Worm (Caenorhabditis elegans): ENCODE results near the gene R10D12.10.

Gene R10D12.10

DNA sequence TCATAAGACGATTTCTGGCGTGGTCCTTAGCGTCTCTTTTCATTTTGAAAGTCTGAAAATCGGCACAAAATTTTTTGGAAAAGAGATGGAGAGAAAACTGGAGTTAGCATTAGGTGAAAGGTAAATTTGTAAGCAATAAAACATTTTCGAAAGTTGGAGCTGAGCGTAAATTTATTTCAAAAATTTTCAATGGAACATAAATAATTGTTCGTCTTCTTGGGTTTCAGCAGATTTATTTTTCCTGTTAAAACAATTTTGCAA lies 49.3 kb downstream of the R10D12.10 start, which contains the start of gene C06B3.6:
TSS of gene C06B3.6 (minus strand) at position 52 of the 261 bp plus-strand sequence.
- TF ChIP-seq med-1 (GFP tag; optimal IDR thresholded peaks at IDR 0.05; ENCODE audit: insufficient read depth) (no peak), cog-1 (tag; optimal IDR thresholded peaks at IDR 0.05) (no peak), tab-1 (GFP tag; IDR thresholded peaks at IDR 0.05) (no peak), ref-1 (GFP tag; conservative IDR thresholded peaks at IDR 0.05) (no peak), flt-1 (GFP tag; IDR thresholded peaks at IDR 0.05) (no peak), ztf-29 (GFP tag; IDR thresholded peaks at IDR 0.05) (no peak), T22C8.4 (GFP tag; IDR thresholded peaks at IDR 0.05) (no peak), ztf-23 (GFP tag; IDR thresholded peaks at IDR 0.05) (no peak)

- no peak for TF ChIP-seq ztf-23 (GFP tag; IDR thresholded peaks at IDR 0.05)
- TF ChIP-seq klf-2 (GFP tag; conservative IDR thresholded peaks at IDR 0.05), result no peak
- no peak for TF ChIP-seq ref-1 (GFP tag; conservative IDR thresholded peaks at IDR 0.05)
- no peak for TF ChIP-seq tab-1 (GFP tag; IDR thresholded peaks at IDR 0.05)
Observed at ce11 chrV:13908120-13908915, 49.8 kb downstream of the R10D12.10 start.

ce11 chrV:13907557-13908104 lies 50.5 kb downstream of the R10D12.10 start:
- no peak for TF ChIP-seq klf-2 (GFP tag; conservative IDR thresholded peaks at IDR 0.05)
- no peak for TF ChIP-seq T22C8.4 (GFP tag; IDR thresholded peaks at IDR 0.05)
- TF ChIP-seq tab-1 (GFP tag; IDR thresholded peaks at IDR 0.05), result no peak
- no peak for TF ChIP-seq ztf-29 (GFP tag; IDR thresholded peaks at IDR 0.05)
- no peak for TF ChIP-seq ref-1 (GFP tag; conservative IDR thresholded peaks at IDR 0.05)
- TF ChIP-seq ztf-23 (GFP tag; IDR thresholded peaks at IDR 0.05), result no peak
- TF ChIP-seq med-1 (GFP tag; optimal IDR thresholded peaks at IDR 0.05; ENCODE audit: insufficient read depth), result no peak
- TF ChIP-seq flt-1 (GFP tag; IDR thresholded peaks at IDR 0.05), result no peak
- no peak for TF ChIP-seq cog-1 (tag; optimal IDR thresholded peaks at IDR 0.05)

ce11 chrV:13906166-13906565 lies 52.0 kb downstream of the R10D12.10 start, which contains the start of gene stdh-1:
Gene stdh-1, plus strand, starts transcription at chrV:13906492.
- no peak for TF ChIP-seq klf-2 (GFP tag; conservative IDR thresholded peaks at IDR 0.05)
- no peak for TF ChIP-seq ref-1 (GFP tag; conservative IDR thresholded peaks at IDR 0.05)
- TF ChIP-seq flt-1 (GFP tag; IDR thresholded peaks at IDR 0.05), result no peak
- TF ChIP-seq cog-1 (tag; optimal IDR thresholded peaks at IDR 0.05), result peak; percentile 20
- TF ChIP-seq med-1 (GFP tag; optimal IDR thresholded peaks at IDR 0.05; ENCODE audit: insufficient read depth), result no peak

All from whole organism, midembryonic.